Fruit fly (Drosophila melanogaster): ENCODE measurements around the gene unc-45.
"Not testable (repeated sequence)": the region's sequence is repeated elsewhere in the genome, so short reads cannot be mapped to it uniquely, and the experiment has no call there.

Gene unc-45

DNA sequence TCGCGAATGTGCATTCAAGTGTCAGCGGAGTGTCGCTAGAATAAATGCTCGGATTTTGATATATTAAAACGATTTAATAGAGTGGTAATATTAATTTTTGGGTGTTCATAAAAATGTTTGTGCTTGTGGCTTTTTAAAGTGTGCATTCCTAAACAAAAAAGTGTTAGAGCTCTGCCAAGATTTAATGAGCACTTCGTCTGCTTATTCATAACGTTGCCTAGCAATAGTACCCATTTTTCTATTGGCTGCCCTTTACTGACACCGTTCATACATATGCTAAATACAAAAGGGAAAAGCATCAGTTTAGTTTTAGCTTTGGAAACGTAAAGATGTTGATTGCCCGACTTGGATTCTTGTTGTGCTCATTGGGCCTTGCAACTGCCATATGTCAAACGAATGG, 16.3 kb downstream of the unc-45 start, which contains the start of gene CG43061:
Gene CG43061, plus strand, starts transcription at position 301 of the 400 bp plus-strand sequence.
- not testable (repeated sequence) for TF ChIP-seq insv, ttk, psq (optimal IDR thresholded peaks at IDR 0.05)

- TF ChIP-seq Myc (optimal IDR thresholded peaks at IDR 0.05) (no peak), insv (optimal IDR thresholded peaks at IDR 0.05) (no peak), ttk (optimal IDR thresholded peaks at IDR 0.05) (no peak), psq (optimal IDR thresholded peaks at IDR 0.05) (no peak), h (optimal IDR thresholded peaks at IDR 0.05) (no peak), Sin3A (optimal IDR thresholded peaks at IDR 0.05) (no peak)
Measured at dm6 chr3R:8058984-8059383, 25.9 kb downstream of the unc-45 start, which contains the start of gene mAChR-B. Gene mAChR-B, plus strand, starts transcription at chr3R:8059284.

- no peak for TF ChIP-seq ttk (optimal IDR thresholded peaks at IDR 0.05)
- no peak for TF ChIP-seq psq (optimal IDR thresholded peaks at IDR 0.05)
- no peak for TF ChIP-seq Sin3A (optimal IDR thresholded peaks at IDR 0.05)
- no peak for TF ChIP-seq insv (optimal IDR thresholded peaks at IDR 0.05)
- no peak for TF ChIP-seq h (optimal IDR thresholded peaks at IDR 0.05)
- TF ChIP-seq Myc (optimal IDR thresholded peaks at IDR 0.05) = no peak
Measured at dm6 chr3R:8072635-8073034, 39.5 kb downstream of the unc-45 start.

dm6 chr3R:8086952-8087351, 53.9 kb downstream of the unc-45 start, which contains the start of gene CG7910:
Gene CG7910, plus strand, starts transcription at chr3R:8087252.
- TF ChIP-seq psq (optimal IDR thresholded peaks at IDR 0.05) (no peak), h (optimal IDR thresholded peaks at IDR 0.05) (no peak), Sin3A (optimal IDR thresholded peaks at IDR 0.05) (no peak), Myc (optimal IDR thresholded peaks at IDR 0.05) (no peak), insv (optimal IDR thresholded peaks at IDR 0.05) (no peak), ttk (optimal IDR thresholded peaks at IDR 0.05) (no peak)
